Fruit fly (Drosophila melanogaster) whole organism, embryonic: ENCODE data around the gene Hmr.
A peak's percentile ranks its signal among the peaks of the same experiment; 100 is the strongest.

Experiments
- ATbp ChIP-seq: fragments of 200-800 bp; sonication (Bioruptor generic); optimal IDR thresholded peaks from 2 replicates; lab custom pipeline; 2017; ENCODE audit warnings: missing biosample characterization, mild to moderate bottlenecking, missing genetic modification characterization, missing genetic modification reagents
- Adf1 ChIP-seq: fragments of 200-800 bp; sonication (Bioruptor generic); IDR thresholded peaks from 2 replicates; pipeline ENCODE4 v1.3.6; 2022; ENCODE audit warnings: missing biosample characterization, missing genetic modification characterization
- Aef1 ChIP-seq: fragments of 200-800 bp; sonication (Bioruptor generic); IDR thresholded peaks from 3 replicates; pipeline ENCODE4 v1.3.6; 2022; ENCODE audit warnings: missing biosample characterization, missing genetic modification characterization
- B-H2 ChIP-seq: fragments of 200-800 bp; sonication (Bioruptor generic); optimal IDR thresholded peaks from 2 replicates; lab custom pipeline; 2018; ENCODE audit warnings: missing biosample characterization, mild to moderate bottlenecking, missing genetic modification characterization
- CG10209 ChIP-seq: fragments of 200-800 bp; sonication (Bioruptor generic); optimal IDR thresholded peaks from 3 replicates; lab custom pipeline; 2017; ENCODE audit warnings: missing biosample characterization, mild to moderate bottlenecking, missing genetic modification characterization, missing genetic modification reagents
- CG10267 ChIP-seq: fragments of 200-800 bp; sonication (Bioruptor generic); optimal IDR thresholded peaks from 2 replicates; lab custom pipeline; 2018; ENCODE audit warnings: missing biosample characterization, mild to moderate bottlenecking, missing genetic modification characterization, moderate library complexity
- CG10274 ChIP-seq: fragments of 200-800 bp; sonication (Bioruptor generic); optimal IDR thresholded peaks from 3 replicates; lab custom pipeline; 2017; ENCODE audit warnings: missing biosample characterization, mild to moderate bottlenecking, missing genetic modification characterization
- CG10654 ChIP-seq: fragments of 200-800 bp; sonication (Bioruptor generic); optimal IDR thresholded peaks from 2 replicates; lab custom pipeline; 2016; ENCODE audit warnings: missing biosample characterization, missing genetic modification characterization
- CG11723 ChIP-seq: fragments of 200-800 bp; sonication (Bioruptor generic); optimal IDR thresholded peaks from 2 replicates; lab custom pipeline; 2017; ENCODE audit warnings: missing biosample characterization, mild to moderate bottlenecking, missing genetic modification characterization
- CG12071 ChIP-seq: fragments of 200-800 bp; sonication (Bioruptor generic); optimal IDR thresholded peaks from 3 replicates; lab custom pipeline; 2018; ENCODE audit warnings: missing biosample characterization, mild to moderate bottlenecking, missing genetic modification characterization
- CG12155 ChIP-seq: fragments of 200-800 bp; sonication (Bioruptor generic); optimal IDR thresholded peaks from 3 replicates; lab custom pipeline; 2016; ENCODE audit warnings: missing biosample characterization, missing genetic modification characterization
- CG12744 ChIP-seq: fragments of 200-800 bp; sonication (Bioruptor generic); optimal IDR thresholded peaks from 2 replicates; lab custom pipeline; 2016; ENCODE audit warnings: missing biosample characterization, missing genetic modification characterization
- CG1602 ChIP-seq: fragments of 200-800 bp; sonication (Bioruptor generic); optimal IDR thresholded peaks from 3 replicates; lab custom pipeline; 2016; ENCODE audit warnings: missing biosample characterization, missing genetic modification characterization
- CG16863 ChIP-seq: fragments of 200-800 bp; sonication (Bioruptor generic); optimal IDR thresholded peaks from 3 replicates; lab custom pipeline; 2016; ENCODE audit warnings: missing biosample characterization, missing genetic modification characterization
- CG17328 ChIP-seq: fragments of 200-800 bp; sonication (Bioruptor generic); IDR thresholded peaks from 2 replicates; pipeline ENCODE4 v1.3.6; 2022; ENCODE audit warnings: missing biosample characterization, missing genetic modification characterization
- CG17359 ChIP-seq: fragments of 200-800 bp; sonication (Bioruptor generic); optimal IDR thresholded peaks from 3 replicates; lab custom pipeline; 2018; ENCODE audit warnings: missing biosample characterization, mild to moderate bottlenecking, missing genetic modification characterization, moderate library complexity
- CG17385 ChIP-seq: fragments of 200-800 bp; sonication (Bioruptor generic); optimal IDR thresholded peaks from 3 replicates; lab custom pipeline; 2018; ENCODE audit warnings: missing biosample characterization, mild to moderate bottlenecking, missing genetic modification characterization
- CG2129 ChIP-seq: fragments of 200-800 bp; sonication (Bioruptor generic); IDR thresholded peaks from 2 replicates; pipeline ENCODE4 v1.3.6; 2022; ENCODE audit warnings: missing biosample characterization, missing genetic modification characterization; ENCODE audit not compliant: partially characterized antibody
- CG2678 ChIP-seq: fragments of 200-800 bp; sonication (Bioruptor generic); optimal IDR thresholded peaks from 3 replicates; lab custom pipeline; 2019; ENCODE audit warnings: missing biosample characterization, mild to moderate bottlenecking, missing genetic modification characterization, moderate library complexity
- CG31388 ChIP-seq: fragments of 200-800 bp; sonication (Bioruptor generic); optimal IDR thresholded peaks from 2 replicates; lab custom pipeline; 2016; ENCODE audit warnings: missing biosample characterization, missing genetic modification characterization
- CG32767 ChIP-seq: fragments of 200-800 bp; sonication (Bioruptor generic); IDR thresholded peaks from 2 replicates; pipeline ENCODE4 v1.3.6; 2022; ENCODE audit warnings: missing biosample characterization, missing genetic modification characterization
- CG4424 ChIP-seq: fragments of 200-800 bp; sonication (Bioruptor generic); optimal IDR thresholded peaks from 3 replicates; lab custom pipeline; 2016; ENCODE audit warnings: missing biosample characterization, missing genetic modification characterization
- CG5180 ChIP-seq: fragments of 200-800 bp; sonication (Bioruptor generic); optimal IDR thresholded peaks from 3 replicates; lab custom pipeline; 2017; ENCODE audit warnings: missing biosample characterization, missing genetic modification characterization, mild to moderate bottlenecking, moderate library complexity, missing genetic modification reagents
- CG6765 ChIP-seq: fragments of 200-800 bp; sonication (Bioruptor generic); optimal IDR thresholded peaks from 3 replicates; lab custom pipeline; 2017; ENCODE audit warnings: missing biosample characterization, mild to moderate bottlenecking, missing genetic modification characterization
- CG6791 ChIP-seq: fragments of 200-800 bp; sonication (Bioruptor generic); IDR thresholded peaks from 3 replicates; pipeline ENCODE4 v1.3.6; 2022; ENCODE audit warnings: missing biosample characterization, missing genetic modification characterization; ENCODE audit not compliant: partially characterized antibody
- CG7372 ChIP-seq: fragments of 200-800 bp; sonication (Bioruptor generic); IDR thresholded peaks from 2 replicates; pipeline ENCODE4 v1.3.6; 2022; ENCODE audit warnings: missing biosample characterization, missing genetic modification characterization
- CG7556 ChIP-seq: fragments of 200-800 bp; sonication (Bioruptor generic); optimal IDR thresholded peaks from 2 replicates; lab custom pipeline; 2017; ENCODE audit warnings: missing biosample characterization, mild to moderate bottlenecking, missing genetic modification characterization
- CG9817 ChIP-seq: fragments of 200-800 bp; sonication (Bioruptor generic); optimal IDR thresholded peaks from 2 replicates; lab custom pipeline; 2018; ENCODE audit warnings: missing biosample characterization, mild to moderate bottlenecking, missing genetic modification characterization, moderate library complexity
- CoRest ChIP-seq: fragments of 200-800 bp; sonication (Bioruptor generic); optimal IDR thresholded peaks from 3 replicates; lab custom pipeline; 2018; ENCODE audit warnings: missing biosample characterization, mild to moderate bottlenecking, missing genetic modification characterization, moderate library complexity
- D19A ChIP-seq: fragments of 200-800 bp; optimal IDR thresholded peaks from 3 replicates; lab custom pipeline; 2019; ENCODE audit warnings: missing biosample characterization, mild to moderate bottlenecking, missing genetic modification characterization, moderate library complexity
- D19B ChIP-seq: fragments of 200-800 bp; sonication (Bioruptor generic); optimal IDR thresholded peaks from 2 replicates; lab custom pipeline; 2017; ENCODE audit warnings: missing biosample characterization, mild to moderate bottlenecking, missing genetic modification characterization
- Dbx ChIP-seq: fragments of 200-800 bp; sonication (Bioruptor generic); IDR thresholded peaks from 3 replicates; pipeline ENCODE4 v1.3.6; 2022; ENCODE audit warnings: missing biosample characterization, missing genetic modification characterization
- Deaf1 ChIP-seq: fragments of 200-800 bp; optimal IDR thresholded peaks from 3 replicates; lab custom pipeline; 2019; ENCODE audit warnings: missing biosample characterization, mild to moderate bottlenecking, missing genetic modification characterization, moderate library complexity
- Doc3 ChIP-seq: fragments of 200-800 bp; sonication (Bioruptor generic); IDR thresholded peaks from 3 replicates; pipeline ENCODE4 v1.3.6; 2022; ENCODE audit warnings: missing biosample characterization, missing genetic modification characterization; ENCODE audit not compliant: partially characterized antibody
- ERR ChIP-seq: fragments of 200-800 bp; sonication (Bioruptor generic); optimal IDR thresholded peaks from 2 replicates; lab custom pipeline; 2016; ENCODE audit warnings: missing biosample characterization, missing genetic modification characterization
- HLHmδ ChIP-seq: fragments of 200-800 bp; sonication (Bioruptor generic); optimal IDR thresholded peaks from 2 replicates; lab custom pipeline; 2018; ENCODE audit warnings: missing biosample characterization, mild to moderate bottlenecking, missing genetic modification characterization, moderate library complexity
- Lpt ChIP-seq: fragments of >200 bp; optimal IDR thresholded peaks from 2 replicates; lab custom pipeline; 2018; ENCODE audit warnings: missing biosample characterization, missing genetic modification characterization
- Med ChIP-seq: fragments of 200-800 bp; sonication (Bioruptor generic); peaks from one replicate; lab custom pipeline; 2016; ENCODE audit warnings: missing biosample characterization, missing genetic modification characterization, mild to moderate bottlenecking, inconsistent platforms, moderate library complexity
- Stat92E ChIP-seq, 3 experiments: fragments of >200 bp in 2 of 3; fragments of 200-800 bp in 1 of 3; sonication (Bioruptor generic) in 1 of 3; optimal IDR thresholded peaks; 2 replicates each; lab custom pipeline; 2017 to 2019; ENCODE audit warnings: missing biosample characterization in 3 of 3, missing genetic modification characterization in 3 of 3, mild to moderate bottlenecking in 1 of 3, moderate library complexity in 1 of 3
- Vsx1 ChIP-seq: fragments of 200-800 bp; sonication (Bioruptor generic); optimal IDR thresholded peaks from 2 replicates; lab custom pipeline; 2017; ENCODE audit warnings: missing biosample characterization, mild to moderate bottlenecking, missing genetic modification characterization, missing genetic modification reagents
- abd-A ChIP-seq: fragments of 200-800 bp; sonication (Bioruptor generic); optimal IDR thresholded peaks from 3 replicates; lab custom pipeline; 2019; ENCODE audit warnings: missing biosample characterization, mild to moderate bottlenecking, missing genetic modification characterization, moderate library complexity
- amos ChIP-seq: fragments of 200-800 bp; sonication (Bioruptor generic); IDR thresholded peaks from 2 replicates; pipeline ENCODE4 v1.3.6; 2022; ENCODE audit warnings: missing biosample characterization, missing genetic modification characterization; ENCODE audit not compliant: partially characterized antibody
- fd3F ChIP-seq: fragments of 200-800 bp; sonication (Bioruptor generic); optimal IDR thresholded peaks from 2 replicates; lab custom pipeline; 2018; ENCODE audit warnings: missing biosample characterization, mild to moderate bottlenecking, missing genetic modification characterization, moderate library complexity
- gfzf ChIP-seq: fragments of 200-800 bp; sonication (Bioruptor generic); optimal IDR thresholded peaks from 2 replicates; lab custom pipeline; 2016; ENCODE audit warnings: missing biosample characterization, mild to moderate bottlenecking, missing genetic modification characterization, moderate library complexity
- ken ChIP-seq: fragments of 200-800 bp; sonication (Bioruptor generic); IDR thresholded peaks from 3 replicates; pipeline ENCODE4 v1.3.6; 2022; ENCODE audit warnings: missing biosample characterization, missing genetic modification characterization
- knrl ChIP-seq: fragments of 200-800 bp; sonication (Bioruptor generic); IDR thresholded peaks from 3 replicates; pipeline ENCODE4 v1.3.6; 2022; ENCODE audit warnings: missing biosample characterization, missing genetic modification characterization; ENCODE audit not compliant: partially characterized antibody
- peb ChIP-seq: fragments of 200-800 bp; sonication (Bioruptor generic); IDR thresholded peaks from 2 replicates; pipeline ENCODE4 v1.3.6; 2022; ENCODE audit warnings: missing biosample characterization, missing genetic modification characterization
- phol ChIP-seq: fragments of 200-800 bp; sonication (Bioruptor generic); optimal IDR thresholded peaks from 3 replicates; lab custom pipeline; 2018; ENCODE audit warnings: missing biosample characterization, mild to moderate bottlenecking, missing genetic modification characterization, moderate library complexity
- seq ChIP-seq: fragments of 200-800 bp; sonication (Bioruptor generic); IDR thresholded peaks from 2 replicates; pipeline ENCODE4 v1.3.6; 2022; ENCODE audit warnings: missing biosample characterization, missing genetic modification characterization
- tap ChIP-seq: fragments of 200-800 bp; optimal IDR thresholded peaks from 3 replicates; lab custom pipeline; 2019; ENCODE audit warnings: missing biosample characterization, mild to moderate bottlenecking, missing genetic modification characterization, moderate library complexity

The Hmr gene

DNA sequence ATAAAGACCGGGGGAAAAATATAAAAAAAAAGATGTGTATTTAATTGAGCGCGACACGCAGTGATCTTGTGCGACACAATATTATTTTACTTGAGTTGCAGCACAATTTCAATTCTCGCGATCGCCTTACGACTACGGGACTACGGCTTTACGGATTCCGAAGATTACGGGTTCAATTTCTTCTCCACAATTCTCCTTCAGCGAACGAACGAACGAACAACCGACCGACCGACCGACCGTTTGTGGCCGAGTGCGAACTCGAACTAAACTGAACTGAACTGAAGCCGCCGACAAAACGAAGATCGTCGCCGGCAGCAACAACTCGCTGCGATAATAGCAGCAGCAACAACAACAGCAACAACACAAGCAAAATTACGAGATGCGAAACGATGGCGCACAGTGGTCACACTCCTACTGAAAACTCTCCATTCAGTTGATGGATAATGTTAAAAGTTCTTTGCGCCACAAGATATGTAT is 10.5 kb downstream of the Hmr start, which contains the start of gene spri (continued):
- TF ChIP-seq CG12155 (GFP tag; lab: Kevin White, UChicago), result no peak
- no peak for TF ChIP-seq ATbp (GFP tag; lab: Kevin White, UChicago)
- no peak for TF ChIP-seq CG6791 (GFP tag; lab: Robert Waterston, UW)
- TF ChIP-seq CG12744 (GFP tag; lab: Kevin White, UChicago), result no peak
- no peak for TF ChIP-seq CG7556 (GFP tag; lab: Kevin White, UChicago)
- no peak for TF ChIP-seq CG17385
- no peak for TF ChIP-seq CG32767
- TF ChIP-seq gfzf (GFP tag; lab: Kevin White, UChicago), result no peak
- no peak for TF ChIP-seq seq (GFP tag; lab: Robert Waterston, UW)
- no peak for TF ChIP-seq CG16863 (GFP tag; lab: Kevin White, UChicago)
- TF ChIP-seq CG2678 (tag; lab: Kevin White, UChicago), result no peak
- TF ChIP-seq D19A (tag; lab: Kevin White, UChicago), result no peak
- no peak for TF ChIP-seq CoRest (tag; lab: Kevin White, UChicago)
- TF ChIP-seq CG17359, result peak; percentile 14
- no peak for TF ChIP-seq phol
- no peak for TF ChIP-seq CG10654 (GFP tag; lab: Kevin White, UChicago)
- TF ChIP-seq tap, result no peak
- no peak for TF ChIP-seq abd-A
- peak; percentile 32; the same call in 1 of the 3 replicates for TF ChIP-seq Aef1 (GFP tag; lab: Robert Waterston, UW)
- no peak for TF ChIP-seq CG7372 (GFP tag; lab: Robert Waterston, UW)
- no peak for TF ChIP-seq Stat92E (GFP tag; optimal IDR thresholded peaks at IDR 0.05; lab: Kevin White, UChicago)
- no peak for TF ChIP-seq CG9817
- TF ChIP-seq Med (GFP tag; lab: Kevin White, UChicago), result peak; percentile 86
- peak; percentile 34; the same call in 1 of the 3 replicates for TF ChIP-seq ken (GFP tag; lab: Robert Waterston, UW)
- no peak for TF ChIP-seq knrl (GFP tag; lab: Robert Waterston, UW)
- no peak for TF ChIP-seq CG10209 (GFP tag; lab: Kevin White, UChicago)
- no peak for TF ChIP-seq CG2129 (GFP tag; lab: Robert Waterston, UW)
- TF ChIP-seq Vsx1, result no peak
- TF ChIP-seq CG11723, result no peak
- TF ChIP-seq Lpt (GFP tag; lab: Kevin White, UChicago), result no peak
- peak; percentile 94 for TF ChIP-seq Deaf1 (tag; lab: Kevin White, UChicago)
- TF ChIP-seq HLHmδ (GFP tag; lab: Kevin White, UChicago), result no peak
- TF ChIP-seq Doc3 (GFP tag; lab: Robert Waterston, UW), result no peak
- no peak for TF ChIP-seq CG31388 (GFP tag; lab: Kevin White, UChicago)
- no peak for TF ChIP-seq CG6765 (GFP tag; lab: Kevin White, UChicago)
- no peak for TF ChIP-seq CG10267 (tag; lab: Kevin White, UChicago)
- TF ChIP-seq fd3F (GFP tag; lab: Kevin White, UChicago), result no peak
- TF ChIP-seq Dbx (GFP tag; lab: Robert Waterston, UW), result peak; percentile 26; the same call in 1 of the 3 replicates
- TF ChIP-seq Adf1 (GFP tag; lab: Robert Waterston, UW), result peak; percentile 62
- no peak for TF ChIP-seq B-H2 (GFP tag; lab: Kevin White, UChicago)
- TF ChIP-seq D19B, result no peak
- TF ChIP-seq CG4424 (GFP tag; lab: Kevin White, UChicago), result no peak
- TF ChIP-seq amos (GFP tag; lab: Robert Waterston, UW), result peak; percentile 12; the same call in 1 of the 2 replicates
- no peak for TF ChIP-seq peb
- TF ChIP-seq CG1602 (GFP tag; lab: Kevin White, UChicago), result no peak
- 0 out of 2 replicates have a peak, but pooled peaks have one; percentile 19 for TF ChIP-seq CG17328
- TF ChIP-seq CG12071 (GFP tag; lab: Kevin White, UChicago), result no peak
- no peak for TF ChIP-seq ERR (GFP tag; lab: Kevin White, UChicago)
- TF ChIP-seq CG5180 (GFP tag; lab: Kevin White, UChicago), result peak; percentile 97
- no peak for TF ChIP-seq CG10274 (GFP tag; lab: Kevin White, UChicago)
